Worm (Caenorhabditis elegans) whole organism, L4/young adult: ENCODE data around the gene W04G3.12.

Source experiments
- W03F9.2 ChIP-seq: fragments of 150-350 bp; optimal IDR thresholded peaks from 2 replicates; lab custom pipeline; 2014; ENCODE audit warnings: missing biosample characterization, missing genetic modification characterization
- dao-5 ChIP-seq: sonication (generic microtip); optimal IDR thresholded peaks from 2 replicates; lab custom pipeline; 2016; ENCODE audit warnings: missing genotype, missing genetic modification characterization, moderate library complexity, missing compliant biosample characterization

- TF ChIP-seq W03F9.2 (no peak), dao-5 (tag; lab: Kevin White, UChicago) (no peak)
These were observed 47.4 kb upstream of the W04G3.12 start for ce11 chrX:11123998-11124397.
